Worm (Caenorhabditis elegans): ENCODE results near the gene D1022.5.
"Not testable (repeated sequence)": the region's sequence is repeated elsewhere in the genome, so short reads cannot be mapped to it uniquely, and the experiment has no call there.

The D1022.5 gene

DNA sequence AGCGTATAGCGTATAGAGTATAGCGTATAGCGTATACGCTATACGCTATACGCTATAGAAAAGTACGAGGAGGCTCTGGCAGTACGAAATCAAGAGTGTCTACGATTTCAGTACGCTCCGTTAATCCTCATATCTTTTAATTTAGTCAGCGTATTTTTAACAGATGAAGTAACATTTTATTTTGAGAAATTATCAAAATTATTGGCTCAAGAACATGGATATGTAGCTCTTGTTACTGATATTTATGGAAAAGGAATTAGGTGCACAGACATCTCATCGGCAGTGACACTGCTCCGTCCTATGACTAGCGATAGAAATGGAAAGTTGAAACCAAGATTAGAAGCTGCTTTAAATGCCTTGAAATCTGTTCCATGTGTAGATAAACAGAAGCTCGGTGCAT is 23.6 kb downstream of the D1022.5 start, which contains the start of gene K02A2.1:
TSS of gene K02A2.1 (plus strand) at position 301 of the 400 bp plus-strand sequence.
- TF ChIP-seq him-1, W03F9.2, dao-5 (tag; optimal IDR thresholded peaks at IDR 0.05): not testable (repeated sequence)

DNA sequence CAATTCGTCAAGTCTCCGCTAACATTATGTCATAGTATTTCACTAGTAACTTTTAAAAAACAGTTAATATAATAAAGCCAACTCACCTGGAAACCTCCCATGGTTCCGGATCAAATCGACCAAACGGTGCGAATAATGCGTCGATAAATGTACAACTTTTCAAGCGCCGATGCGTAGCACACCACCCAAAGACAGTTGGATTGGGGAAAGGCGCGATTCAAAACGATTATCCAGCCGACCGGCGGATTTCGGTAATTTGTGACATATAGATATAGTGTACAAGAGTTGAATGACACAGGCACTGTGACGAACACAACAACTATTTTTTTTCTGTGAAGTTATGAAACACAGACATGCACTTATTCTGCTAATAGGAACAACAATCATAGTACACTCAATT is 24.4 kb downstream of the D1022.5 start, which contains the start of gene kcc-3:
TSS of gene kcc-3 (minus strand) at position 101 of the 400 bp plus-strand sequence.
- TF ChIP-seq W03F9.2 (tag; optimal IDR thresholded peaks at IDR 0.05): no peak
- TF ChIP-seq him-1 (tag; optimal IDR thresholded peaks at IDR 0.05): no peak
- no peak for TF ChIP-seq dao-5 (tag; optimal IDR thresholded peaks at IDR 0.05)

DNA sequence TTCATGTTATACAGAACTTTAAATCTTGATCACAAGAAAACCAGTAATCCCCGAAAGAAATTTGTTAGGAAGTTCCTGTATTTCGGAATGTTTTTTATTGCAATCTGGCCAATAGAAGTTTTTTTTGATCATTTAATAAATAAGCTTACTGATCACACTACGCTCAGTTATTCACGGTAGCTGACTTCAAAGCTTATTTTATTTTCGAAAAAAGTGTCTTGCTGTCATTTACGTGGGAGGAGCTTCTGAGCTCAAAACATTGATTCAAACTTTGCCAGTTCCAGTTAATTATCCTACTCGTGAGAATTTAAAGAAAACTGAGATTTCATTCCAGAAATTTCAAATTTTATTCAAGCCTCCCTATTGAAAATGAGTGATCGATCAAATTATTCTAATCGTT is 26.3 kb downstream of the D1022.5 start, which contains the start of gene srd-54:
TSS of gene srd-54 (plus strand) at position 301 of the 400 bp plus-strand sequence.
- TF ChIP-seq him-1 (tag; optimal IDR thresholded peaks at IDR 0.05): no peak
- no peak for TF ChIP-seq W03F9.2 (tag; optimal IDR thresholded peaks at IDR 0.05)
- no peak for TF ChIP-seq dao-5 (tag; optimal IDR thresholded peaks at IDR 0.05)

DNA sequence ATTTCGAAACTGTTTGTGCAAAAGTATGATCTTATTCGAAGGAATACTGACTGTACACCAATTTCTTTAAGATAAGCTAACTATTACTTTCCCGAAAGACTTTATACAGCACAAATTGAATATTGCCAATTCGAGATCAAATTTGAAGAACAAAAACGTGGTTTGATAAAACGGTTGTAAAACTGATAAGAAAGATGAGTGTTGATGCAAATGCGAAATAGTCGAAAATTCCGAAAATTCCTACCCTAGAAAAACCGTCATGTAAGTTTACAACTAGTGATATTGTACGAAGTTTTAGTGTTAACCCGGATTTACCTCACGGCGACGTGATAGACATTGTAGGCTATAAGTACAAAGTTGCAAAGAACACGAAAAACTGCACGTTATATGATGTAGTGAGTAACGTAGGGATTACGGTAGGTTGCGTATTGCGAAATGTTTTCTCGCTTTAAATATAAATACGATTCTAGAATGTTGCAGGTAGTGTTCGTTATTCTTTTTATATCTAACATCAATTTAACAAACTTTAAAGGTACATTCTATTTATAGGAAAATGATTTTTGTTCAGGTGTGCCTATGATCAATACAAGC is 37.7 kb downstream of the D1022.5 start:
- TF ChIP-seq him-1 (tag; optimal IDR thresholded peaks at IDR 0.05) (no peak), W03F9.2 (tag; optimal IDR thresholded peaks at IDR 0.05) (no peak), dao-5 (tag; optimal IDR thresholded peaks at IDR 0.05) (no peak)

DNA sequence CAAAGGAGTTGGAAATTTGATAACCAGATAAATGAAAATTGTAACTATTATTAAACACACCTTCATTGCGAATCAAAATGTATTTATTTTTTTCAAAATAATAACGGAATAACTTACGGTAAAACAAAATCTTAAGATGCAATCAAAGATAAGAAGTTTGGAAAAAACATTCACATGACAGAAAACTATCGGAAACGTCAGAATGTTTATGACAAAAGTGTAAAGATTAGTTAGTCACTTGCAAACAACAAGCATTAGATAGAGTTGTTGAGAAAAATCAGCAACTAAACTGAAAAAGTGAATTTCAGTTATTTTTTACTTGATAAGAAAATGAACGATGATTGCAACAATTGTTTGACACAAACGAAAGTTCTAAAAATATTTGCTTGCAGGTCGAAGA is 38.4 kb downstream of the D1022.5 start:
- TF ChIP-seq W03F9.2 (tag; optimal IDR thresholded peaks at IDR 0.05): no peak
- TF ChIP-seq dao-5 (tag; optimal IDR thresholded peaks at IDR 0.05): no peak
- no peak for TF ChIP-seq him-1 (tag; optimal IDR thresholded peaks at IDR 0.05)

DNA sequence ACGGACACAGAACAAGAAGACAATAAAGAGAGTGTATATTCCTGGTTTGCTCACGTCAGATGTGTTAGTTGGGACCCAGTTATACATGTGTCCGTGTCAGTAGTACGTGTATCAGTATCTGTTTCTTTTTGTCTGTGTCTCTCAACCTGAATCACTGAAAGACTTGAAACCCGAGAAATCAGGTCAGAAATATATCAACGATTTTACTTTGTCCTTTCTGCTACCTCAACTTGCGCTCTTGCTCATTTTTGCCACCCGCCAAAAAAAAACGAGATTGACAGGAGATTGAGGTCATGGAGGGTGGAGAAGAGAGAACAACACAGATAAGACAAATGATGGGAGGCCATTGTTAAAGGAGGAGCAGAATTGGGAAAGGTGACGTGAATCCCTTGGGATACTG is 39.0 kb downstream of the D1022.5 start:
- TF ChIP-seq him-1 (tag; optimal IDR thresholded peaks at IDR 0.05): no peak

DNA sequence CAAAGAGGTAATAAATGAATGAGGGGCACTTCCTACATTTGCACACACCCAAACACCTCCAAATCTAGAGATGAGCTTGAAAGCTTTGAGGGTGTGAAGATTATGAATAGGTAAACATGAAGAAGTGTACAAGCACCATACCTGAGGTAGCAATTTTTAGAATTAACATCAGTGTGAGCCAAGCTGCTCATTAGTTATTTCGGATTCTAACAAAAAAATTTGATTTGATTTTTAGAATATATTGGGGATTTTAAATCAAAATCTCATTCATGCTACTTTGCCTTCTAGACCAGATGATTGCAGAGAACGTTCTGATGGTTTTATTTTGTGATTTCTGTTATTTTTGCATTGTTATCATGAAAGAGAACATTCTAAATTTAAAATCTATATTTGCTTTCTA is 44.8 kb downstream of the D1022.5 start:
- TF ChIP-seq W03F9.2 (tag; optimal IDR thresholded peaks at IDR 0.05): no peak
- TF ChIP-seq him-1 (tag; optimal IDR thresholded peaks at IDR 0.05): no peak
- TF ChIP-seq dao-5 (tag; optimal IDR thresholded peaks at IDR 0.05): no peak

DNA sequence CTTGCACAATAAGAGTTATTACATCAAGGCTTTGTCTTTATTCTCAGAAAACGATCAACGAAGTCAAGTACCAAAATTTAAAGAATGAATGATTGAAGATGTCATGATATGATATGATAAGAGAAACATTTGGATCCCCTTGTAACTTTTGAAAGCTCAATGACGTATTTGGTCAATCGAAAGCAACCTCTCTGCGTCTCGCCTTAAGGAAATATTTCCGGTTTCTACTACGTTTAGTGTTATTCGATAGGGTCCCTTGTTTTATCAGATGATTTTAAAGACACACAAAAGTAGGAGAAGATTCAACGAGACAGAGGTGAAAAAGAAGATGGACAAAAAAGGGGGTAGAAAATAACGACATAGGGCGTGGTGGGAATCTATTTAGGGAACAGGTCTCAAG is 45.3 kb downstream of the D1022.5 start:
- TF ChIP-seq him-1 (tag; optimal IDR thresholded peaks at IDR 0.05): no peak
- no peak for TF ChIP-seq dao-5 (tag; optimal IDR thresholded peaks at IDR 0.05)
- TF ChIP-seq W03F9.2 (tag; optimal IDR thresholded peaks at IDR 0.05): no peak

DNA sequence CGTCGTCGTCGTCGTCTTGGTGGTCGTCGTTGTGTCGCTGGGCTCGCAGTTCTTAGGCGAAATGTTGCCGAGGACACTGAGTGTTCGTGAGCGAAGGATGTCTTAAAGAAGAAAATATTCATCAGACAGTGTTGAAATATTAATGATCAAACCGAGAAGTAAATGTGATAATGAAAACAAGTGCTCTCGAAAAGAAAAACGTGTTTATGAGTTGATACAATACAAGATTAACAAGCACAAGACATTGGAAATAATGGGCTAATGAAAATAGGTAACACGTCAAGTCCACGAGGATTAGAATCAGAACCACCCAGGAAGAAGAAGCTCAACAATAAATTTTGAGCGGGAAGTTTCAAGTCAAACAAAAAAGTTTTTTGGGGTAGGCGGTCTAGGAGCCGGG is 46.7 kb downstream of the D1022.5 start, which contains the start of gene K02A2.5:
TSS of gene K02A2.5 (minus strand) at position 101 of the 400 bp plus-strand sequence.
- TF ChIP-seq W03F9.2 (tag; optimal IDR thresholded peaks at IDR 0.05): no peak
- no peak for TF ChIP-seq him-1 (tag; optimal IDR thresholded peaks at IDR 0.05)
- TF ChIP-seq dao-5 (tag; optimal IDR thresholded peaks at IDR 0.05): no peak

DNA sequence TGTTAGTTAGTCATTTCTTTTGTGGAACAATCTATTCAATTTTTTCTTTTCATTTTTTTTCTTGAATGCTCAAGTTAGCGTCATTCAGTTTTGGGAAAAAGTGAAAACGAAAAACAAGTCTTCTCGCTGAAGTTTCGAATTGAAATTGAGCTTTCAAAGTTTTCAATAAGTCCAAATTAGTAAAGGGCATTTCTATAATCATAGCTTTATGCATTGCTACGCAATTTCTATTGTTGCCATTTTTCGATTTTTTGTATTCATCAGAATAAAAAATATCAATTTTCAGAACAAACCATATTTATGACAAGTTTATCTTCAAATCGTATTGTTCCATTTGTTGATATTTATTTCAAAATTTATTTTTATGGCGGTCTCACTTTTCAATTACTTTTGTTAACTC is 50.4 kb downstream of the D1022.5 start, which contains the start of gene srd-55:
TSS of gene srd-55 (plus strand) at position 301 of the 400 bp plus-strand sequence.
- TF ChIP-seq W03F9.2 (tag; optimal IDR thresholded peaks at IDR 0.05) (no peak), him-1 (tag; optimal IDR thresholded peaks at IDR 0.05) (no peak), dao-5 (tag; optimal IDR thresholded peaks at IDR 0.05) (no peak)
